Worm (Caenorhabditis elegans): Measurements from ENCODE around the gene F14H3.3.

DNA sequence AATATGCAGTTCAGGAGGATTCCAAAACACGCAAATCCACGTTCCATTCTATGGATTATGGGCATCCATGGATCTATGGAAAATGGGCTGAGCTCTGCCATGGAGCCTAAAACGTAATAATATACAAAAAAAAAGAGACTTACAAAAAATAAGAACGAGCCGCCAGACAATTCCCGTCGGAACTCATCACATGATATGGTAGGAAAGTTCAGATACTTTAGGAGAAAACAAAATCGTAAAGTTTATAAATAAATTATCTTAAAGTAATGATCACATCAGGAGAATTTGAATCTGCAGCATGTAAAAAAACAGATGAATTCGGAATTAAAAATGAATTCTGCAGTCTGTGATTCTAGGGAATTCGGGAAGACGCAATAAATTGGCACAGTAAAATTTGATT lies 37.6 kb downstream of the F14H3.3 start, which contains the start of gene str-232:
- no peak for TF ChIP-seq nhr-237 (tag; optimal IDR thresholded peaks at IDR 0.05)
- no peak for TF ChIP-seq unc-62 (GFP tag; optimal IDR thresholded peaks at IDR 0.05 in 1 of 2)
- no peak for TF ChIP-seq unc-62 (tag; optimal IDR thresholded peaks at IDR 0.05)
- no peak for TF ChIP-seq unc-130 (GFP tag; optimal IDR thresholded peaks at IDR 0.05)
- TF ChIP-seq nhr-111 (GFP tag; optimal IDR thresholded peaks at IDR 0.05): no peak
- TF ChIP-seq dve-1 (tag; optimal IDR thresholded peaks at IDR 0.05; ENCODE audit: insufficient read depth): no peak
- no peak for TF ChIP-seq F49E8.2 (tag; optimal IDR thresholded peaks at IDR 0.05; ENCODE audit: borderline replicate concordance)
- no peak for TF ChIP-seq egl-43 (GFP tag; IDR thresholded peaks at IDR 0.05)
